ENCODE assay signal across 3 worm cellular contexts in genomic region chrII:5049249-5049648, ce11.
A peak's percentile ranks its signal among the peaks of the same experiment; 100 is the strongest.
TF ChIP-seq lines count a peak whose summit lies in the region.

No protein-coding gene starts in this region.

TF ChIP-seq in whole organism, L1 larva, 84 proteins besides CTCF, POLR2A, EP300 and RAD21 (continued from another document):
- TF ChIP-seq unc-98 (GFP tag; IDR thresholded peaks at IDR 0.05; lab: Robert Waterston, UW): no peak
- peak; percentile 34 for TF ChIP-seq tbx-2 (tag; optimal IDR thresholded peaks at IDR 0.05; lab: Kevin White, UChicago)
- TF ChIP-seq sox-4 (tag; optimal IDR thresholded peaks at IDR 0.05; lab: Kevin White, UChicago): no peak
- no peak for TF ChIP-seq lin-39 (tag; optimal IDR thresholded peaks at IDR 0.05; lab: Kevin White, UChicago)
- peak in 1 of 2 experiments; percentile 15 for TF ChIP-seq lsy-2 (tag; optimal IDR thresholded peaks at IDR 0.05; lab: Kevin White, UChicago)
- TF ChIP-seq lin-35 (GFP tag; optimal IDR thresholded peaks at IDR 0.05; lab: Kevin White, UChicago): peak in 1 of 2 experiments; percentile 15

TF ChIP-seq in whole organism, L2 larva, 48 proteins besides CTCF, POLR2A, EP300 and RAD21 (continued from another document):
- TF ChIP-seq nhr-21 (tag; optimal IDR thresholded peaks at IDR 0.05; lab: Kevin White, UChicago): no peak
- peak; percentile 22 for TF ChIP-seq blmp-1 (tag; optimal IDR thresholded peaks at IDR 0.05; lab: Kevin White, UChicago; ENCODE audit: insufficient read depth)
- TF ChIP-seq F13H6.1 (tag; optimal IDR thresholded peaks at IDR 0.05; lab: Kevin White, UChicago): peak; percentile 11
- TF ChIP-seq nhr-237 (tag; optimal IDR thresholded peaks at IDR 0.05; lab: Kevin White, UChicago): no peak
- no peak for TF ChIP-seq lin-13 (GFP tag; optimal IDR thresholded peaks at IDR 0.05; lab: Kevin White, UChicago)
- no peak for TF ChIP-seq gmeb-1 (tag; optimal IDR thresholded peaks at IDR 0.05; lab: Kevin White, UChicago)
- TF ChIP-seq mbf-1 (tag; optimal IDR thresholded peaks at IDR 0.05; lab: Kevin White, UChicago): no peak
- peak; percentile 2 for TF ChIP-seq C34F6.9 (tag; optimal IDR thresholded peaks at IDR 0.05; lab: Kevin White, UChicago)
- TF ChIP-seq nhr-12 (tag; optimal IDR thresholded peaks at IDR 0.05; lab: Kevin White, UChicago): no peak
- no peak for TF ChIP-seq dmd-4 (tag; optimal IDR thresholded peaks at IDR 0.05; lab: Kevin White, UChicago)
- TF ChIP-seq sma-3 (GFP tag; optimal IDR thresholded peaks at IDR 0.05; lab: Kevin White, UChicago): peak; percentile 21
- no peak for TF ChIP-seq aly-2 (tag; optimal IDR thresholded peaks at IDR 0.05; lab: Kevin White, UChicago)
- peak; percentile 62 for TF ChIP-seq mab-5 (tag; optimal IDR thresholded peaks at IDR 0.05; lab: Kevin White, UChicago)
- TF ChIP-seq nhr-6 (tag; optimal IDR thresholded peaks at IDR 0.05; lab: Kevin White, UChicago): peak; percentile 4
- TF ChIP-seq ZK546.5 (tag; optimal IDR thresholded peaks at IDR 0.05; lab: Kevin White, UChicago): no peak
- TF ChIP-seq sma-9 (GFP tag; optimal IDR thresholded peaks at IDR 0.05; lab: Kevin White, UChicago): peak; percentile 19
- TF ChIP-seq sma-9 (tag; optimal IDR thresholded peaks at IDR 0.05; lab: Kevin White, UChicago): no peak
- TF ChIP-seq mdl-1 (tag; optimal IDR thresholded peaks at IDR 0.05; lab: Kevin White, UChicago): no peak
- TF ChIP-seq fos-1 (tag; optimal IDR thresholded peaks at IDR 0.05; lab: Kevin White, UChicago): no peak
- TF ChIP-seq nhr-11 (tag; optimal IDR thresholded peaks at IDR 0.05; lab: Kevin White, UChicago): no peak
- TF ChIP-seq ztf-11 (tag; optimal IDR thresholded peaks at IDR 0.05; lab: Kevin White, UChicago): no peak
- no peak for TF ChIP-seq ceh-82 (tag; optimal IDR thresholded peaks at IDR 0.05; lab: Kevin White, UChicago)
- TF ChIP-seq nhr-25 (tag; optimal IDR thresholded peaks at IDR 0.05; lab: Kevin White, UChicago): peak; percentile 84
- TF ChIP-seq ama-1 (optimal IDR thresholded peaks at IDR 0.05; lab: Kevin White, UChicago): no peak
- TF ChIP-seq ztf-1 (GFP tag; conservative IDR thresholded peaks at IDR 0.05; lab: Robert Waterston, UW): no peak
- no peak for TF ChIP-seq nhr-10 (tag; optimal IDR thresholded peaks at IDR 0.05; lab: Kevin White, UChicago)
- no peak for TF ChIP-seq skn-1 (tag; optimal IDR thresholded peaks at IDR 0.05; lab: Kevin White, UChicago)
- TF ChIP-seq nhr-77 (tag; optimal IDR thresholded peaks at IDR 0.05; lab: Kevin White, UChicago): no peak
- no peak for TF ChIP-seq R02D3.7 (tag; optimal IDR thresholded peaks at IDR 0.05; lab: Kevin White, UChicago)
TF ChIP-seq in whole organism, L2 larva: peak in this region for 13.

TF ChIP-seq in whole organism, L4 larva, 104 proteins besides CTCF, POLR2A, EP300 and RAD21 (continued from another document):
- TF ChIP-seq nhr-11 (tag; optimal IDR thresholded peaks at IDR 0.05; lab: Kevin White, UChicago) (no peak), dve-1 (tag; optimal IDR thresholded peaks at IDR 0.05; lab: Kevin White, UChicago; ENCODE audit: insufficient read depth) (no peak)
